Fruit fly (Drosophila melanogaster) whole organism, pupa: Measurements from ENCODE around the gene aub.
A peak's percentile ranks its signal among the peaks of the same experiment; 100 is the strongest.

Source experiments
- CG10348 ChIP-seq: fragments of 200-800 bp; sonication (Bioruptor generic); IDR thresholded peaks from 2 replicates; pipeline ENCODE4 v1.3.6; 2022; ENCODE audit warnings: missing biosample characterization, missing genetic modification characterization
- CG12605 ChIP-seq: fragments of 200-800 bp; sonication (Bioruptor generic); IDR thresholded peaks from 2 replicates; pipeline ENCODE4 v1.3.6; 2022; ENCODE audit warnings: missing biosample characterization, missing genetic modification characterization
- CG13204 ChIP-seq: fragments of 200-800 bp; sonication (Bioruptor generic); optimal IDR thresholded peaks from 2 replicates; lab custom pipeline; 2018; ENCODE audit warnings: missing biosample characterization, mild to moderate bottlenecking, missing genetic modification characterization, moderate library complexity
- CG15710 ChIP-seq: fragments of 200-800 bp; sonication (Bioruptor generic); optimal IDR thresholded peaks from 2 replicates; lab custom pipeline; 2018; ENCODE audit warnings: missing biosample characterization, mild to moderate bottlenecking, missing genetic modification characterization, moderate library complexity
- CG32121 ChIP-seq: fragments of 200-800 bp; sonication (Bioruptor generic); IDR thresholded peaks from 2 replicates; pipeline ENCODE4 v1.3.6; 2022; ENCODE audit warnings: missing biosample characterization, missing genetic modification characterization
- CG34367 ChIP-seq: fragments of 200-800 bp; sonication (Bioruptor generic); optimal IDR thresholded peaks from 2 replicates; lab custom pipeline; 2018; ENCODE audit warnings: missing biosample characterization, mild to moderate bottlenecking, missing genetic modification characterization
- CG9948 ChIP-seq: fragments of 200-800 bp; sonication (Bioruptor generic); optimal IDR thresholded peaks from 2 replicates; lab custom pipeline; 2018; ENCODE audit warnings: missing biosample characterization, mild to moderate bottlenecking, missing genetic modification characterization, moderate library complexity
- EcR ChIP-seq: fragments of 200-800 bp; sonication (Bioruptor generic); optimal IDR thresholded peaks from 3 replicates; lab custom pipeline; 2019; ENCODE audit warnings: missing biosample characterization, missing genetic modification characterization, mild to moderate bottlenecking, moderate library complexity, missing genetic modification reagents
- gl ChIP-seq: fragments of 200-800 bp; sonication (Bioruptor generic); optimal IDR thresholded peaks from 2 replicates; lab custom pipeline; 2018; ENCODE audit warnings: missing biosample characterization, mild to moderate bottlenecking, missing genetic modification characterization

- TF ChIP-seq CG15710 (tag; lab: Kevin White, UChicago) (no peak), gl (tag; lab: Kevin White, UChicago) (no peak), CG34367 (tag; lab: Kevin White, UChicago) (no peak), CG32121 (GFP tag; lab: Robert Waterston, UW) (no peak), EcR (GFP tag; lab: Kevin White, UChicago) (no peak), CG9948 (tag; lab: Kevin White, UChicago) (peak; percentile 53), CG12605 (GFP tag; lab: Robert Waterston, UW) (no peak), CG13204 (GFP tag; lab: Kevin White, UChicago) (no peak), CG10348 (GFP tag; lab: Robert Waterston, UW) (no peak)
Measured at dm6 chr2L:11021606-11022005, 20.3 kb upstream of the aub start.
